Worm (Caenorhabditis elegans): Measurements from ENCODE around the gene R03G8.1.
A peak's percentile ranks its signal among the peaks of the same experiment; 100 is the strongest.

DNA sequence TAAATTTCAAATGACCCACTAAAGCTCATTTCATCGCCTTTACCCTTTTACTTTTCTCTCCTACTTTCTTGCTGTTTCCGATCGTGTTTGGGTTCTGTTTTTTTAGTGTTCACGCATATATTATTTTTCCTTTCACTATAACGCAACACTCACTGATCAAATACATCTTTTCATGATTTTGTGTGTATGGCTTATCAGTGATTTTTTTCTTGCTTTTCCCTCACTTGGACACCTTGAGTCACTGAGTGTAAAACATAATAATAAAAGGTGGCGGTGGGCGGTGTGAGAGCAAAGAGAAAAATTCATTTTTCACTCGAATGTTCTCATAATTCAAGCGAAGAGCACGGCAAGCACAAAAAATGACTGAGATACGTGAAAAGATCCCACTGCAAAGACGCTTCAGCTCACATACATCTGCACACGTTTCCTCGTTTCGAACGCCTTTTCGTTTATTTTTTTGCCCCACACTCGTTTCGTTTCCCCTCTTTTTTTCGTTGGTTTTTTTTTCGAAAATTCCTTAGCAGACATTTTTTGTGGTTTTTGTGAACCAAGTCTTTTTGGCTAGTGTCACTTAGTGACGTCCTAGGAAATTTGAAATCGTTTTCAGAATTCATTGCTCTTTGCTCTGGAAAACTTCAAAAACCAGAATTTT, 21.3 kb upstream of the R03G8.1 start, which contains the start of gene K03A11.5:
- TF ChIP-seq pqm-1 (tag; optimal IDR thresholded peaks at IDR 0.05) (no peak), elt-2 (tag; optimal IDR thresholded peaks at IDR 0.05) (peak; percentile 39)
